Worm (Caenorhabditis elegans) whole organism, L2 larva: ENCODE results near the gene git-1.

ENCODE experiments used
- C34F6.9 ChIP-seq: fragments of 150-350 bp; optimal IDR thresholded peaks from 2 replicates; lab custom pipeline; 2014; ENCODE audit warnings: missing biosample characterization, missing genetic modification characterization
- F13H6.1 ChIP-seq: sonication (generic microtip); optimal IDR thresholded peaks from 2 replicates; lab custom pipeline; 2016; ENCODE audit warnings: missing genetic modification characterization, missing compliant biosample characterization
- R02D3.7 ChIP-seq: fragments of 150-350 bp; optimal IDR thresholded peaks from 2 replicates; lab custom pipeline; 2014; ENCODE audit warnings: missing biosample characterization, missing genetic modification characterization
- Y55F3AM.14 ChIP-seq: fragments of 200-800 bp; sonication (Bioruptor generic); optimal IDR thresholded peaks from 2 replicates; lab custom pipeline; 2018; ENCODE audit warnings: mild to moderate bottlenecking, missing genetic modification characterization, missing compliant biosample characterization
- ZK546.5 ChIP-seq: sonication (generic microtip); optimal IDR thresholded peaks from 2 replicates; lab custom pipeline; 2017; ENCODE audit warnings: missing biosample characterization, missing genetic modification characterization
- alr-1 ChIP-seq: fragments of 150-350 bp; optimal IDR thresholded peaks from 2 replicates; lab custom pipeline; 2014; ENCODE audit warnings: missing biosample characterization, missing genetic modification characterization
- ama-1 ChIP-seq: fragments of 150-350 bp; optimal IDR thresholded peaks from 2 replicates; lab custom pipeline; 2018; ENCODE audit warnings: inconsistent platforms
- blmp-1 ChIP-seq: sonication (generic microtip); optimal IDR thresholded peaks from 2 replicates; lab custom pipeline; 2017; ENCODE audit warnings: missing genetic modification characterization, mild to moderate bottlenecking, missing compliant biosample characterization, antibody characterized with exemption, moderate library complexity; ENCODE audit not compliant: insufficient read depth
- ceh-16 ChIP-seq: fragments of 150-350 bp; optimal IDR thresholded peaks from 2 replicates; lab custom pipeline; 2014; ENCODE audit warnings: missing biosample characterization, missing genetic modification characterization
- ceh-82 ChIP-seq: fragments of 150-350 bp; optimal IDR thresholded peaks from 2 replicates; lab custom pipeline; 2014; ENCODE audit warnings: missing biosample characterization, missing genetic modification characterization
- crh-2 ChIP-seq: sonication (generic microtip); optimal IDR thresholded peaks from 2 replicates; lab custom pipeline; 2017; ENCODE audit warnings: missing biosample characterization, missing genetic modification characterization
- dmd-4 ChIP-seq: sonication (generic microtip); optimal IDR thresholded peaks from 2 replicates; lab custom pipeline; 2017; ENCODE audit warnings: missing biosample characterization, missing genetic modification characterization
- egl-27 ChIP-seq: sonication (generic microtip); optimal IDR thresholded peaks from 3 replicates; lab custom pipeline; 2017; ENCODE audit warnings: missing biosample characterization, missing genetic modification reagents, missing genetic modification characterization
- elt-1 ChIP-seq: fragments of 150-350 bp; optimal IDR thresholded peaks from 2 replicates; lab custom pipeline; 2014; ENCODE audit warnings: missing biosample characterization, missing genetic modification characterization
- elt-3 ChIP-seq: sonication (generic microtip); optimal IDR thresholded peaks from 2 replicates; lab custom pipeline; 2017; ENCODE audit warnings: missing biosample characterization, missing genetic modification characterization
- fos-1 ChIP-seq: fragments of 150-350 bp; optimal IDR thresholded peaks from 2 replicates; lab custom pipeline; 2014; ENCODE audit warnings: missing biosample characterization, missing genetic modification characterization
- gmeb-1 ChIP-seq: fragments of 150-350 bp; optimal IDR thresholded peaks from 2 replicates; lab custom pipeline; 2014; ENCODE audit warnings: missing biosample characterization, missing genetic modification characterization
- lin-11 ChIP-seq: fragments of 150-350 bp; sonication (generic microtip); optimal IDR thresholded peaks from 2 replicates; lab custom pipeline; 2014; ENCODE audit warnings: missing biosample characterization, missing genetic modification characterization, inconsistent platforms, mixed read lengths
- lin-13 ChIP-seq: fragments of 150-350 bp; optimal IDR thresholded peaks from 2 replicates; lab custom pipeline; 2014; ENCODE audit warnings: missing biosample characterization, missing genetic modification reagents, missing genetic modification characterization
- lin-39 ChIP-seq: fragments of 150-350 bp; optimal IDR thresholded peaks from 2 replicates; lab custom pipeline; 2014; ENCODE audit warnings: missing biosample characterization, missing genetic modification reagents, missing genetic modification characterization
- lsy-2 ChIP-seq, 2 experiments: fragments of 150-350 bp in 1 of 2; sonication (generic microtip) in 1 of 2; optimal IDR thresholded peaks; 2 replicates each; lab custom pipeline; 2014 to 2017; ENCODE audit warnings: missing biosample characterization in 2 of 2, missing genetic modification characterization in 2 of 2
- mab-5 ChIP-seq: fragments of 150-350 bp; optimal IDR thresholded peaks from 2 replicates; lab custom pipeline; 2014; ENCODE audit warnings: missing biosample characterization, missing genetic modification characterization
- mbf-1 ChIP-seq: sonication (generic microtip); optimal IDR thresholded peaks from 2 replicates; lab custom pipeline; 2017; ENCODE audit warnings: missing biosample characterization, missing genetic modification characterization
- mdl-1 ChIP-seq, 2 experiments: fragments of 150-350 bp in 1 of 2; sonication (generic microtip) in 1 of 2; optimal IDR thresholded peaks; 2 replicates each; lab custom pipeline; 2017; ENCODE audit warnings: missing biosample characterization in 2 of 2, missing genetic modification characterization in 2 of 2
- nhr-10 ChIP-seq: sonication (generic microtip); optimal IDR thresholded peaks from 2 replicates; lab custom pipeline; 2017; ENCODE audit warnings: missing biosample characterization, missing genetic modification characterization
- nhr-129 ChIP-seq: fragments of 150-350 bp; optimal IDR thresholded peaks from 2 replicates; lab custom pipeline; 2014; ENCODE audit warnings: missing biosample characterization, missing genetic modification characterization
- nhr-21 ChIP-seq: fragments of 150-350 bp; optimal IDR thresholded peaks from 2 replicates; lab custom pipeline; 2014; ENCODE audit warnings: missing biosample characterization, missing genetic modification characterization
- nhr-237 ChIP-seq: fragments of 150-350 bp; optimal IDR thresholded peaks from 2 replicates; lab custom pipeline; 2014; ENCODE audit warnings: missing biosample characterization, missing genetic modification characterization
- nhr-25 ChIP-seq: fragments of 150-350 bp; sonication (generic microtip); optimal IDR thresholded peaks from 3 replicates; lab custom pipeline; 2014; ENCODE audit warnings: missing biosample characterization, missing genetic modification characterization
- nhr-6 ChIP-seq: fragments of 150-350 bp; optimal IDR thresholded peaks from 2 replicates; lab custom pipeline; 2014; ENCODE audit warnings: missing biosample characterization, missing genetic modification characterization
- nhr-77 ChIP-seq: fragments of 150-350 bp; optimal IDR thresholded peaks from 2 replicates; lab custom pipeline; 2014; ENCODE audit warnings: missing biosample characterization, missing genetic modification characterization
- peb-1 ChIP-seq: fragments of 150-350 bp; optimal IDR thresholded peaks from 2 replicates; lab custom pipeline; 2014; ENCODE audit warnings: missing biosample characterization, missing genetic modification characterization
- sem-4 ChIP-seq: fragments of 150-350 bp; optimal IDR thresholded peaks from 2 replicates; lab custom pipeline; 2014; ENCODE audit warnings: missing biosample characterization, missing genetic modification reagents, missing genetic modification characterization
- skn-1 ChIP-seq: sonication (generic microtip); optimal IDR thresholded peaks from 2 replicates; lab custom pipeline; 2017; ENCODE audit warnings: missing biosample characterization, missing genetic modification characterization
- sma-3 ChIP-seq: sonication (generic microtip); optimal IDR thresholded peaks from 2 replicates; lab custom pipeline; 2016; ENCODE audit warnings: missing genetic modification reagents, missing genetic modification characterization, missing compliant biosample characterization
- sma-9 ChIP-seq, 2 experiments: fragments of 150-350 bp in 1 of 2; sonication (generic microtip) in 1 of 2; optimal IDR thresholded peaks; 2 replicates each; lab custom pipeline; 2014 to 2016; ENCODE audit warnings: missing genetic modification characterization in 2 of 2, mild to moderate bottlenecking in 1 of 2, missing biosample characterization in 1 of 2, missing compliant biosample characterization in 1 of 2, missing genetic modification reagents in 1 of 2, moderate library complexity in 1 of 2
- snpc-4 ChIP-seq: fragments of 150-350 bp; optimal IDR thresholded peaks from 2 replicates; lab custom pipeline; 2014; ENCODE audit warnings: missing biosample characterization, missing genetic modification characterization
- unc-39 ChIP-seq: fragments of 150-350 bp; optimal IDR thresholded peaks from 2 replicates; lab custom pipeline; 2014; ENCODE audit warnings: missing biosample characterization, missing genetic modification characterization
- unc-55 ChIP-seq: fragments of 150-350 bp; sonication (generic microtip); optimal IDR thresholded peaks from 3 replicates; lab custom pipeline; 2014; ENCODE audit warnings: missing biosample characterization, missing genetic modification reagents, missing genetic modification characterization
- unc-62 ChIP-seq: fragments of 150-350 bp; optimal IDR thresholded peaks from 2 replicates; lab custom pipeline; 2014; ENCODE audit warnings: missing biosample characterization, missing genetic modification reagents, missing genetic modification characterization
- zag-1 ChIP-seq: fragments of 150-350 bp; optimal IDR thresholded peaks from 2 replicates; lab custom pipeline; 2014; ENCODE audit warnings: missing biosample characterization, missing genetic modification characterization
- ztf-1 ChIP-seq: fragments of 200-800 bp; sonication (Bioruptor generic); conservative IDR thresholded peaks from 2 replicates; pipeline ENCODE4 v1.3.6; 2022; ENCODE audit warnings: missing genetic modification characterization, missing compliant biosample characterization
- ztf-11 ChIP-seq: sonication (generic microtip); optimal IDR thresholded peaks from 2 replicates; lab custom pipeline; 2017; ENCODE audit warnings: missing biosample characterization, missing genetic modification characterization
- ztf-4 ChIP-seq: fragments of 150-350 bp; optimal IDR thresholded peaks from 2 replicates; lab custom pipeline; 2014; ENCODE audit warnings: missing biosample characterization, missing genetic modification characterization

Gene git-1

ce11 chrX:10568385-10569149, 43.9 kb downstream of the git-1 start (continued):
- TF ChIP-seq nhr-10 (tag; lab: Kevin White, UChicago) (peak; percentile 75), mab-5 (tag; lab: Kevin White, UChicago) (peak; percentile 88), lin-13 (GFP tag; lab: Kevin White, UChicago) (peak; percentile 88), R02D3.7 (no peak), ZK546.5 (tag; lab: Kevin White, UChicago) (peak; percentile 38), elt-3 (tag; lab: Kevin White, UChicago) (no peak), ama-1 (lab: Kevin White, UChicago) (peak; percentile 92), snpc-4 (tag; lab: Kevin White, UChicago) (peak; percentile 59), nhr-6 (peak; percentile 89), nhr-21 (tag; lab: Kevin White, UChicago) (peak; percentile 95), nhr-77 (tag; lab: Kevin White, UChicago) (peak; percentile 28), dmd-4 (tag; lab: Kevin White, UChicago) (no peak), ztf-1 (GFP tag; lab: Robert Waterston, UW) (no peak), zag-1 (tag; lab: Kevin White, UChicago) (peak; percentile 84), sma-9 (GFP tag; optimal IDR thresholded peaks at IDR 0.05; lab: Kevin White, UChicago) (peak; percentile 95), sma-9 (tag; optimal IDR thresholded peaks at IDR 0.05; lab: Kevin White, UChicago) (no peak), elt-1 (tag; lab: Kevin White, UChicago) (no peak), peb-1 (tag; lab: Kevin White, UChicago) (peak; percentile 96), mbf-1 (peak; percentile 8), gmeb-1 (tag; lab: Kevin White, UChicago) (peak; percentile 67), F13H6.1 (tag; lab: Kevin White, UChicago) (peak; percentile 100), alr-1 (peak; percentile 81), ztf-11 (peak; percentile 81), unc-39 (tag; lab: Kevin White, UChicago) (peak; percentile 78), mdl-1 (tag; optimal IDR thresholded peaks at IDR 0.05; lab: Kevin White, UChicago) (peak; percentile 86 to 98)

ce11 chrX:10569185-10569584, 44.5 kb downstream of the git-1 start, which contains the start of gene bet-2:
bet-2 (plus strand) TSS chrX:10569273.
- TF ChIP-seq ZK546.5 (tag; lab: Kevin White, UChicago) (no peak), fos-1 (no peak), unc-62 (GFP tag; lab: Kevin White, UChicago) (no peak), sma-3 (no peak), F13H6.1 (tag; lab: Kevin White, UChicago) (no peak), lin-39 (tag; lab: Kevin White, UChicago) (no peak), mab-5 (tag; lab: Kevin White, UChicago) (no peak), sem-4 (tag; lab: Kevin White, UChicago) (no peak), nhr-129 (no peak), ceh-82 (no peak), egl-27 (tag; lab: Kevin White, UChicago) (no peak), alr-1 (no peak), ztf-4 (tag; lab: Kevin White, UChicago) (no peak)

- no peak for TF ChIP-seq lin-11 (tag; lab: Kevin White, UChicago)
- TF ChIP-seq sma-3: peak; percentile 54
- no peak for TF ChIP-seq R02D3.7
- TF ChIP-seq blmp-1 (tag; lab: Kevin White, UChicago): peak; percentile 38
- no peak for TF ChIP-seq F13H6.1 (tag; lab: Kevin White, UChicago)
- TF ChIP-seq peb-1 (tag; lab: Kevin White, UChicago): no peak
- TF ChIP-seq ceh-82: peak; percentile 29
- TF ChIP-seq nhr-237: no peak
- TF ChIP-seq skn-1 (tag; lab: Kevin White, UChicago): no peak
- TF ChIP-seq nhr-21 (tag; lab: Kevin White, UChicago): peak; percentile 38
- TF ChIP-seq ztf-1 (GFP tag; lab: Robert Waterston, UW): no peak
- peak; percentile 37 to 62 for TF ChIP-seq lsy-2 (tag; optimal IDR thresholded peaks at IDR 0.05; lab: Kevin White, UChicago)
- TF ChIP-seq gmeb-1 (tag; lab: Kevin White, UChicago): peak; percentile 22
- TF ChIP-seq unc-55 (GFP tag; lab: Kevin White, UChicago): peak; percentile 93
- peak; percentile 21 for TF ChIP-seq zag-1 (tag; lab: Kevin White, UChicago)
- TF ChIP-seq lin-13 (GFP tag; lab: Kevin White, UChicago): peak; percentile 16
- TF ChIP-seq snpc-4 (tag; lab: Kevin White, UChicago): peak; percentile 9
- TF ChIP-seq nhr-6: peak; percentile 54
- TF ChIP-seq fos-1: peak; percentile 73
- TF ChIP-seq ZK546.5 (tag; lab: Kevin White, UChicago): no peak
- TF ChIP-seq mbf-1: no peak
- TF ChIP-seq Y55F3AM.14: no peak
- peak; percentile 25 for TF ChIP-seq sem-4 (tag; lab: Kevin White, UChicago)
- TF ChIP-seq sma-9 (GFP tag; optimal IDR thresholded peaks at IDR 0.05; lab: Kevin White, UChicago): peak; percentile 78
- TF ChIP-seq sma-9 (tag; optimal IDR thresholded peaks at IDR 0.05; lab: Kevin White, UChicago): no peak
- TF ChIP-seq ceh-16 (tag; lab: Kevin White, UChicago): no peak
- TF ChIP-seq crh-2 (tag; lab: Kevin White, UChicago): peak; percentile 77
- peak; percentile 89 for TF ChIP-seq nhr-129
- peak; percentile 92 for TF ChIP-seq C34F6.9 (tag; lab: Kevin White, UChicago)
- TF ChIP-seq nhr-25: peak; percentile 82
Measured at ce11 chrX:10576410-10576809, 51.7 kb downstream of the git-1 start.
